Worm (Caenorhabditis elegans): ENCODE results near the gene F08G2.5.

ce11 chrII:13839454-13839853 lies 6.0 kb upstream of the F08G2.5 start:
- no peak for TF ChIP-seq hmbx-1 (tag; optimal IDR thresholded peaks at IDR 0.05)
- TF ChIP-seq ama-1 (optimal IDR thresholded peaks at IDR 0.05) = no peak
- TF ChIP-seq tbx-37 (GFP tag; conservative IDR thresholded peaks at IDR 0.05) = no peak
- TF ChIP-seq hnd-1 (tag; optimal IDR thresholded peaks at IDR 0.05) = no peak
- no peak for TF ChIP-seq scrt-1 (GFP tag; IDR thresholded peaks at IDR 0.05)
- TF ChIP-seq sea-1 (GFP tag; conservative IDR thresholded peaks at IDR 0.05) = no peak
- no peak for TF ChIP-seq flt-1 (GFP tag; IDR thresholded peaks at IDR 0.05)
- TF ChIP-seq pes-1 (GFP tag; IDR thresholded peaks at IDR 0.05) = no peak
- no peak for TF ChIP-seq F13C5.2 (tag; optimal IDR thresholded peaks at IDR 0.05)
